Worm (Caenorhabditis elegans): ENCODE data around the gene BE10.3.

BE10.3 gene

ce11 chrIII:12785427-12785826 is 22.4 kb upstream of the BE10.3 start:
- TF ChIP-seq ceh-83 (GFP tag; optimal IDR thresholded peaks at IDR 0.05): no peak
- TF ChIP-seq elt-3 (tag; optimal IDR thresholded peaks at IDR 0.05): no peak
- no peak for TF ChIP-seq sem-2 (GFP tag; optimal IDR thresholded peaks at IDR 0.05)
- no peak for TF ChIP-seq blmp-1 (tag; optimal IDR thresholded peaks at IDR 0.05)
- no peak for TF ChIP-seq ham-2 (GFP tag; optimal IDR thresholded peaks at IDR 0.05)
- no peak for TF ChIP-seq bed-3 (GFP tag; optimal IDR thresholded peaks at IDR 0.05)
- no peak for TF ChIP-seq flh-1 (GFP tag; optimal IDR thresholded peaks at IDR 0.05)
- no peak for TF ChIP-seq unc-39 (tag; optimal IDR thresholded peaks at IDR 0.05)
- TF ChIP-seq pha-4 (tag; optimal IDR thresholded peaks at IDR 0.05): no peak
- TF ChIP-seq nhr-237 (tag; optimal IDR thresholded peaks at IDR 0.05): no peak

- no peak for TF ChIP-seq unc-39 (tag; optimal IDR thresholded peaks at IDR 0.05)
- TF ChIP-seq flh-1 (GFP tag; optimal IDR thresholded peaks at IDR 0.05): no peak
- TF ChIP-seq nhr-76 (tag; optimal IDR thresholded peaks at IDR 0.05): no peak
- TF ChIP-seq nhr-2 (tag; optimal IDR thresholded peaks at IDR 0.05): no peak
- no peak for TF ChIP-seq ztf-11 (tag; optimal IDR thresholded peaks at IDR 0.05)
- TF ChIP-seq lin-32 (GFP tag; optimal IDR thresholded peaks at IDR 0.05): no peak
- no peak for TF ChIP-seq mab-5 (tag; optimal IDR thresholded peaks at IDR 0.05)
Measured at ce11 chrIII:12788239-12788638, 19.6 kb upstream of the BE10.3 start.

DNA sequence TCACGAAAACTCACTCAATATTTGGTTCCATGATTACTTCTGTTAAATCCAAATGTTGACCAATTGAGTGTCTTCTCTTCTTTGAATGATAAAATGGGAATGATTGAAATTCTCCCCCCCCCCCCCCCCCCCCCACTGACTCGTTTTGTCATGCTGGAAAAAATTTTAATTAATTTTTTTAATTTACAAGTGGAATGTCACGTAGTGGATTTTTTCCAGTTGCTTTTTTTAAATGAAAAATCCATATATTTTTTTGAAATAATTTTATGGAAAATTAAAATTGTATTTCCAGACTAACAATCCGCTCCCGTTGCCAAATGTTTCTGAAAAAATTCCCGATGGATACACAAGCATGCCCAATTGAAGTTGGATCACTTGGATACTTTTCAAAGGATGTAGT is 18.4 kb upstream of the BE10.3 start, which contains the start of gene BE10.1:
Gene BE10.1, minus strand, starts transcription at position 101 of the 400 bp plus-strand sequence.
- TF ChIP-seq nhr-12 (tag; optimal IDR thresholded peaks at IDR 0.05) (no peak), bed-3 (GFP tag; optimal IDR thresholded peaks at IDR 0.05) (no peak), ham-2 (GFP tag; optimal IDR thresholded peaks at IDR 0.05) (no peak), lsy-2 (tag; optimal IDR thresholded peaks at IDR 0.05) (no peak), snpc-4 (tag; optimal IDR thresholded peaks at IDR 0.05) (no peak), drap-1 (GFP tag; optimal IDR thresholded peaks at IDR 0.05) (no peak), tbx-8 (GFP tag; optimal IDR thresholded peaks at IDR 0.05) (no peak), cnd-1 (tag; optimal IDR thresholded peaks at IDR 0.05) (no peak), unc-62 (GFP tag; optimal IDR thresholded peaks at IDR 0.05) (no peak), nhr-2 (tag; optimal IDR thresholded peaks at IDR 0.05) (no peak), M03D4.4 (tag; optimal IDR thresholded peaks at IDR 0.05) (no peak), nhr-237 (tag; optimal IDR thresholded peaks at IDR 0.05) (no peak), pha-4 (tag; optimal IDR thresholded peaks at IDR 0.05) (no peak), mep-1 (tag; optimal IDR thresholded peaks at IDR 0.05) (no peak), sptf-1 (tag; optimal IDR thresholded peaks at IDR 0.05) (no peak), sem-2 (GFP tag; optimal IDR thresholded peaks at IDR 0.05) (no peak)

ce11 chrIII:12794200-12794599 is 13.6 kb upstream of the BE10.3 start:
- TF ChIP-seq ceh-83 (GFP tag; optimal IDR thresholded peaks at IDR 0.05): no peak
- no peak for TF ChIP-seq ceh-39 (tag; optimal IDR thresholded peaks at IDR 0.05)

DNA sequence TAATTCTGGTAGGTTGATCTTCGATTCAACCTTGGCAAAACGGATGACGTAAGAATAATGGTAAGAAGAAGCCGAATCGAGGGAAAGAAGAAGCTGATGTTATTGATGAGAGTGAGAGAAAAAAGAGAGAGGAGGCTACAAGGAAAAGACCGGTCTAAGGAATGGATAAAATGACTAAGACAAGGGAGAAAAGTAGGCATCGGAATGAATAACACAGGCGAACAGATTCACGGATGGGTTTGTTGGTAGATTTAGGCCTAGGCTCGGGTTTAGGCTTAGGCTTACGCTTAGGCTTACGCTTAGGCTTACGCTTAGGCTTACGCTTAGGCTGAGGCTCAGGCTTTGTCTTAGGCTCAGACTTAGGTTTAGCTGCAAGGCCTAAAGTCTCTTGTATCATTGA is 9.4 kb upstream of the BE10.3 start, which contains the start of gene agmo-1:
Gene agmo-1, minus strand, starts transcription at position 101 of the 400 bp plus-strand sequence.
- TF ChIP-seq cnd-1 (tag; optimal IDR thresholded peaks at IDR 0.05): no peak
- no peak for TF ChIP-seq nhr-237 (tag; optimal IDR thresholded peaks at IDR 0.05)
- TF ChIP-seq mls-2 (tag; optimal IDR thresholded peaks at IDR 0.05): no peak
- no peak for TF ChIP-seq ztf-11 (tag; optimal IDR thresholded peaks at IDR 0.05)
- no peak for TF ChIP-seq blmp-1 (tag; optimal IDR thresholded peaks at IDR 0.05)
- no peak for TF ChIP-seq elt-1 (tag; optimal IDR thresholded peaks at IDR 0.05; ENCODE audit: borderline replicate concordance, insufficient read depth)
- no peak for TF ChIP-seq mab-5 (tag; optimal IDR thresholded peaks at IDR 0.05)
- no peak for TF ChIP-seq ces-1 (GFP tag; optimal IDR thresholded peaks at IDR 0.05)
- no peak for TF ChIP-seq ceh-43 (GFP tag; optimal IDR thresholded peaks at IDR 0.05)
- TF ChIP-seq M03D4.4 (tag; optimal IDR thresholded peaks at IDR 0.05): no peak
- no peak for TF ChIP-seq tbx-8 (GFP tag; optimal IDR thresholded peaks at IDR 0.05)
- no peak for TF ChIP-seq drap-1 (GFP tag; optimal IDR thresholded peaks at IDR 0.05)
- TF ChIP-seq nhr-76 (tag; optimal IDR thresholded peaks at IDR 0.05): no peak
- no peak for TF ChIP-seq nhr-28 (tag; optimal IDR thresholded peaks at IDR 0.05)
- TF ChIP-seq lin-32 (GFP tag; optimal IDR thresholded peaks at IDR 0.05): no peak

DNA sequence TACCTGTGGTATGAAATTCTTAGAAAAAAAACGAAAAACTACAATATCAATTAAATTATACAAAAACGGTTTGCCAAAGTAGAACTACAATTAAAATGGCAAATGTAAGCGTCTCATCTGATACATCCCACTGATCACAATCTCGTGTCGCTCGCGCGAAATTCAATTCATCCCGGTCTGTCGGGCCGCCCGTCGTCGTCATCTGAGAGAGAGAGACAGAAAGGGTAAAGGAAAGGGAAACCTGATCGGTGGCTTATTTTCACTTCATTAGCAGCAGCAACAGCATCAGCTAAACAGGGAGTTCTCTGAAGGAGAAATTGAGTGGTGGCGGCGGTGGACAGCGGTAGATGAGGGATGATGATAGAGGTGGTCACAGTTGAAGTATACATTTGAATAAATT is 7.3 kb upstream of the BE10.3 start:
- peak; percentile 70 for TF ChIP-seq elt-1 (tag; optimal IDR thresholded peaks at IDR 0.05; ENCODE audit: borderline replicate concordance, insufficient read depth)
- TF ChIP-seq ceh-83 (GFP tag; optimal IDR thresholded peaks at IDR 0.05): no peak
- TF ChIP-seq unc-120 (tag; optimal IDR thresholded peaks at IDR 0.05; ENCODE audit: poor library complexity, severe bottlenecking): no peak
- peak; percentile 95 for TF ChIP-seq ham-2 (GFP tag; optimal IDR thresholded peaks at IDR 0.05)
- TF ChIP-seq ztf-11 (tag; optimal IDR thresholded peaks at IDR 0.05): no peak
- TF ChIP-seq pha-4 (tag; optimal IDR thresholded peaks at IDR 0.05): no peak
- no peak for TF ChIP-seq lin-32 (GFP tag; optimal IDR thresholded peaks at IDR 0.05)
- no peak for TF ChIP-seq snpc-4 (tag; optimal IDR thresholded peaks at IDR 0.05)
- peak; percentile 96 for TF ChIP-seq blmp-1 (tag; optimal IDR thresholded peaks at IDR 0.05)
